Fruit fly (Drosophila melanogaster): Measurements from ENCODE around the gene Sf3b5.
A peak's percentile ranks its signal among the peaks of the same experiment; 100 is the strongest.

Gene Sf3b5

DNA sequence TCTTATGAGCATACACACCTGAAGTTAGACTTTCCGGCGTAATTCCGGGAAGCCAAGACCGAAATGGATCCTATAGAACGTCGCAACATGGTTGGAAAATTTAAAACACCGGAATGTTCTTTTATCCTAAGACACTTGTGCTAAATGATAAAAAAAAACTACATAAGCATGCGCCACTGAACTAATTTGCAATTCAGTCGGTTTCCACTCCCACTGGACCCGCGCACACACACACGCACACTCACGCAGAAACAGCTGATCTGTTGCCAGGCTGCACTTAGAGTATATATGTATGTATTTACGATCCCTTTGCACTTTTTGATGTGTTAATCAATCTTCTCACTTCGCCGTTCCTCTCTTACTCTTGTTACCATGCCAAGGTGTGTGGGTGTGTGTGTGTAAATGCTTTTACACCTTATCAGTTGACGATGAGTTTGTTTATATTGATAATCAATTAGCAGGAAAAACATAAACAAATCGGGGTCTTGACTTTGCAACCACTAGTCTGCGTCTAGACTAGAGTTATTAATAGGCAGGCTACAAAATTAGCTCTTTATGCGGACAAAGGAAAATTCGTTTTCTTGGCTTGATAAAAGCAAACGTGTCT, 33.4 kb upstream of the Sf3b5 start, which contains the start of gene Mst85C:
Mst85C (plus strand) TSS at position 180 of the 607 bp plus-strand sequence.
- TF ChIP-seq Eip78C (GFP tag) (peak; percentile 50), CG6276 (GFP tag; optimal IDR thresholded peaks at IDR 0.05) (no peak), CG3919 (GFP tag; optimal IDR thresholded peaks at IDR 0.05) (no peak), CG1621 (tag; optimal IDR thresholded peaks at IDR 0.05) (peak; percentile 59), fkh (GFP tag; optimal IDR thresholded peaks at IDR 0.05) (peak; percentile 53), vri (GFP tag; optimal IDR thresholded peaks at IDR 0.05) (peak; percentile 75), CG31627 (GFP tag; optimal IDR thresholded peaks at IDR 0.05) (no peak), net (GFP tag; optimal IDR thresholded peaks at IDR 0.05) (no peak), cyc (GFP tag; optimal IDR thresholded peaks at IDR 0.05) (no peak), CG11902 (GFP tag; optimal IDR thresholded peaks at IDR 0.05) (no peak), CG10669 (GFP tag; optimal IDR thresholded peaks at IDR 0.05) (peak; percentile 21), CG3032 (tag; optimal IDR thresholded peaks at IDR 0.05) (no peak), CG6854 (GFP tag; optimal IDR thresholded peaks at IDR 0.05) (peak; percentile 8), Blimp-1 (GFP tag; optimal IDR thresholded peaks at IDR 0.05) (no peak), CG8319 (GFP tag; optimal IDR thresholded peaks at IDR 0.05) (no peak), CG6163 (GFP tag; IDR thresholded peaks at IDR 0.05) (no peak), pdm3 (GFP tag; optimal IDR thresholded peaks at IDR 0.05) (no peak), CG8119 (GFP tag; IDR thresholded peaks at IDR 0.05) (no peak), CG6808 (GFP tag; optimal IDR thresholded peaks at IDR 0.05) (peak; percentile 14), Ets21C (GFP tag; optimal IDR thresholded peaks at IDR 0.05) (no peak), CG11762 (GFP tag; optimal IDR thresholded peaks at IDR 0.05; ENCODE audit: insufficient read depth) (no peak), svp (GFP tag) (peak; percentile 72), esn (GFP tag; optimal IDR thresholded peaks at IDR 0.05) (no peak), lz (GFP tag; optimal IDR thresholded peaks at IDR 0.05) (no peak), Eip93F (GFP tag; optimal IDR thresholded peaks at IDR 0.05) (no peak)

DNA sequence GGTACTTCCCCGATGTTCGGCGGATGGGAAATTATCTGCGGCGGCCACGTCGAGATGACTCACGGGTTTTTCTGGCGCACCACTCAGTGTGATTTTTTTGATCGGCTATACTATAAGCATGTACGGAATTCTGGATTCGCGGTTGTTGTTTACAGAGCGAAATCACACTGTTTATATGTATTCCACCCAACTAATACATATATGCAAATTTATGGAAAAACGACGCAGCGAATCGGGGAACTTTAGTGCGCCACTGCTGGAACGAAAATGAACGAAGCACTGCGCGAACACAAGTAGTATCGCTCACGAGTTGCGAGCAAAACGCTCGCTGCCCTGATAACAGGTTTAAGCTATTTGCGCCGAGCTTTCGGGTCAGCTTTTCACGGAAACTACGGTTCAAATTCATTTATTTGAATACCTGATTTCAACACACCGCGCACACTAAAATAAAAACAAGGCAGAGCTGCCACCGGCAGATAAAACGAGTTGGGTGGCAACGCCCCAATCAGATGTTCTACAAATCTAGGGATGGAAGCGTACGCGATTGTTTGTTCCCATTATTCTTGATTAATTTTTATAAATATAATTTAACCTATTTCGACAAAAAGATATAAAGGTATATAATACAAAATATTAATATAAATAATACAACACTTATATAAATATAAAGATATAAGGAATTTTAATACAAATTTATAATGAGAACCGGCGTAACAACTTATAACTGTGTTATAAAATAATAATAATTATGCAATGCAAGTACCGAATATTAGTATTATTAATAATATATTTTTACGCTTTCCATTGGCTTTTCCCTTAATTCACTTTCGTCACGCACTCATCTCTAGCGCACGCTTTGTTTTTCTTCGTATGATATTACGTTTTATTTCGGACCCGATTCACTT, 32.7 kb upstream of the Sf3b5 start, which contains the start of gene Rel:
Rel (minus strand) TSS at position 417 of the 905 bp plus-strand sequence.
- TF ChIP-seq dsx (GFP tag; optimal IDR thresholded peaks at IDR 0.05; ENCODE audit: poor library complexity, severe bottlenecking) (peak; percentile 68), ss (GFP tag; optimal IDR thresholded peaks at IDR 0.05) (peak; percentile 17 to 21), CG15336 (GFP tag; IDR thresholded peaks at IDR 0.05) (no peak), Ets96B (tag; optimal IDR thresholded peaks at IDR 0.05) (peak; percentile 70), CG6792 (GFP tag; optimal IDR thresholded peaks at IDR 0.05) (peak; percentile 28), Lpt (GFP tag; optimal IDR thresholded peaks at IDR 0.05) (no peak), fkh (GFP tag; optimal IDR thresholded peaks at IDR 0.05) (peak; percentile 75), acj6 (GFP tag; optimal IDR thresholded peaks at IDR 0.05) (peak; percentile 57), Eip93F (GFP tag; optimal IDR thresholded peaks at IDR 0.05) (peak; percentile 38), lz (GFP tag; optimal IDR thresholded peaks at IDR 0.05) (peak; percentile 16), CG4318 (GFP tag; optimal IDR thresholded peaks at IDR 0.05) (no peak), achi (GFP tag; optimal IDR thresholded peaks at IDR 0.05) (peak; percentile 59), CG6276 (GFP tag; optimal IDR thresholded peaks at IDR 0.05) (no peak), Sox15 (GFP tag; optimal IDR thresholded peaks at IDR 0.05) (no peak), CG1621 (tag; optimal IDR thresholded peaks at IDR 0.05) (peak; percentile 67), Met (GFP tag; optimal IDR thresholded peaks at IDR 0.05) (peak; percentile 23), CG7368 (GFP tag; optimal IDR thresholded peaks at IDR 0.05) (no peak), CG10631 (GFP tag; optimal IDR thresholded peaks at IDR 0.05) (peak; percentile 71), Smox (GFP tag; optimal IDR thresholded peaks at IDR 0.05) (peak; percentile 15), CG3919 (GFP tag; optimal IDR thresholded peaks at IDR 0.05) (peak; percentile 53), pdm3 (GFP tag; optimal IDR thresholded peaks at IDR 0.05) (peak; percentile 21), CG10669 (GFP tag; optimal IDR thresholded peaks at IDR 0.05) (no peak), Gug (GFP tag; IDR thresholded peaks at IDR 0.05) (no peak), Eip78C (GFP tag) (peak; percentile 76), net (GFP tag; optimal IDR thresholded peaks at IDR 0.05) (no peak), Blimp-1 (GFP tag; optimal IDR thresholded peaks at IDR 0.05) (peak; percentile 72), OdsH (GFP tag; optimal IDR thresholded peaks at IDR 0.05) (peak; percentile 62), CG8319 (GFP tag; optimal IDR thresholded peaks at IDR 0.05) (no peak), fd59A (GFP tag; optimal IDR thresholded peaks at IDR 0.05) (peak; percentile 13), CG8119 (GFP tag; IDR thresholded peaks at IDR 0.05) (no peak), CG9139 (GFP tag; optimal IDR thresholded peaks at IDR 0.05) (peak; percentile 7), fd85E (GFP tag; optimal IDR thresholded peaks at IDR 0.05) (no peak), Hr38 (GFP tag; optimal IDR thresholded peaks at IDR 0.05) (no peak), Sox102F (GFP tag; optimal IDR thresholded peaks at IDR 0.05) (peak; percentile 20), svp (GFP tag) (peak; percentile 90)
